Fruit fly (Drosophila melanogaster): ENCODE data around the gene CG14630.

DNA sequence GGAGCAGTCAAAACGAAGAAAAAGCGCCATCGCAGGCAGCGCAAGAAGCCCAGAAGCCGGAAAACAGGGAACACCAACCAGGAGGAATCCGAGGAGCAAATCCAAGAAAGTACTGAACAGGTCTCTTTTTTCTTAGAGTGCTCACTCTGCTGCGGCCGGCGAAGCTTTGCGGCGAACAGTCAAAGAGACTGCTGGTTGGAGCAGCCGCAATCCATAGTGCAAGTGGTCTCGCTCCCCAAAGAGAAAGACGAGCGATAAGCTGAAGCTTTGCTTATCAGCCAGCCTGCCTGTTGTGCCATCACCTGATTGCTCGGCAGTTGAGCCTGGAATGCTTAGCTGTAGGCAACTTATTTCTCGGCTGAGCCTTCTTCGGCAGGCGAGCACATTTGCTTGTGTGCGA is at the start of gene CG14630:
- TF ChIP-seq Mio (GFP tag; optimal IDR thresholded peaks at IDR 0.05) (no peak), N (GFP tag; optimal IDR thresholded peaks at IDR 0.05) (no peak), GATAd (GFP tag; optimal IDR thresholded peaks at IDR 0.05) (no peak), dmrt93B (GFP tag; optimal IDR thresholded peaks at IDR 0.05) (no peak), CrebA (GFP tag; optimal IDR thresholded peaks at IDR 0.05; ENCODE audit: borderline replicate concordance) (no peak), psq (GFP tag; optimal IDR thresholded peaks at IDR 0.05) (no peak), fru (GFP tag; optimal IDR thresholded peaks at IDR 0.05) (no peak), Dfd (GFP tag; optimal IDR thresholded peaks at IDR 0.05) (no peak), h (GFP tag; optimal IDR thresholded peaks at IDR 0.05) (no peak), Abd-B (GFP tag; optimal IDR thresholded peaks at IDR 0.05) (no peak), tai (GFP tag; optimal IDR thresholded peaks at IDR 0.05) (no peak), ey (GFP tag; optimal IDR thresholded peaks at IDR 0.05) (no peak), brk (GFP tag; optimal IDR thresholded peaks at IDR 0.05) (no peak)
